Worm (Caenorhabditis elegans) whole organism, L1 larva: ENCODE data around the gene szy-20.

Experiments used
- C04F5.9 ChIP-seq: sonication (generic microtip); optimal IDR thresholded peaks from 2 replicates; lab custom pipeline; 2016; ENCODE audit warnings: missing genetic modification characterization, missing compliant biosample characterization
- C34B4.2 ChIP-seq: sonication (generic microtip); optimal IDR thresholded peaks from 2 replicates; lab custom pipeline; 2017; ENCODE audit warnings: mild to moderate bottlenecking, missing genetic modification characterization, missing compliant biosample characterization
- F16B12.6 ChIP-seq: fragments of 150-350 bp; optimal IDR thresholded peaks from 2 replicates; lab custom pipeline; 2014; ENCODE audit warnings: missing biosample characterization, missing genetic modification characterization
- aha-1 ChIP-seq: fragments of 150-350 bp; optimal IDR thresholded peaks from 2 replicates; lab custom pipeline; 2014; ENCODE audit warnings: missing biosample characterization, missing genetic modification characterization
- ceh-63 ChIP-seq: fragments of 200-800 bp; sonication (Bioruptor generic); optimal IDR thresholded peaks from 2 replicates; lab custom pipeline; 2018; ENCODE audit warnings: mild to moderate bottlenecking, missing genetic modification characterization, missing compliant biosample characterization
- ceh-8 ChIP-seq: fragments of 200-800 bp; sonication (Bioruptor generic); optimal IDR thresholded peaks from 2 replicates; lab custom pipeline; 2018; ENCODE audit warnings: mild to moderate bottlenecking, missing genetic modification characterization, moderate library complexity, missing compliant biosample characterization
- ceh-82 ChIP-seq, 3 experiments: fragments of 150-350 bp in 1 of 3; sonication (generic microtip) in 2 of 3; optimal IDR thresholded peaks; 2 replicates each; lab custom pipeline; 2014 to 2017; ENCODE audit warnings: missing biosample characterization in 3 of 3, missing genetic modification characterization in 3 of 3
- ceh-88 ChIP-seq: fragments of 200-800 bp; sonication (Bioruptor generic); IDR thresholded peaks from 2 replicates; pipeline ENCODE4 v1.3.6; 2022; ENCODE audit warnings: missing genetic modification characterization, missing compliant biosample characterization
- ceh-90 ChIP-seq: sonication (generic microtip); optimal IDR thresholded peaks from 2 replicates; lab custom pipeline; 2016; ENCODE audit warnings: missing genetic modification characterization, missing compliant biosample characterization
- ces-1 ChIP-seq: fragments of 150-350 bp; optimal IDR thresholded peaks from 2 replicates; lab custom pipeline; 2014; ENCODE audit warnings: missing biosample characterization, missing genetic modification reagents, missing genetic modification characterization
- dpl-1 ChIP-seq, 3 experiments: fragments of 150-350 bp in 2 of 3; sonication (generic microtip) in 1 of 3; optimal IDR thresholded peaks; 2 replicates each; lab custom pipeline; 2014 to 2017; ENCODE audit warnings: missing biosample characterization in 3 of 3, missing genetic modification characterization in 3 of 3, missing genetic modification reagents in 3 of 3
- dsc-1 ChIP-seq: sonication (generic microtip); optimal IDR thresholded peaks from 2 replicates; lab custom pipeline; 2016; ENCODE audit warnings: mild to moderate bottlenecking, missing genetic modification characterization, missing compliant biosample characterization
- efl-1 ChIP-seq, 4 experiments: fragments of 150-350 bp; optimal IDR thresholded peaks in 3 of 4; peaks in 1 of 4; 1 replicate in 1 of 4; 2 replicates in 3 of 4; lab custom pipeline; 2014; ENCODE audit warnings: missing biosample characterization in 2 of 4, missing genetic modification characterization in 2 of 4, missing genetic modification reagents in 2 of 4
- efl-3 ChIP-seq: fragments of 200-800 bp; sonication (Bioruptor generic); optimal IDR thresholded peaks from 2 replicates; lab custom pipeline; 2018; ENCODE audit warnings: mild to moderate bottlenecking, missing genetic modification characterization, missing compliant biosample characterization
- elt-3 ChIP-seq, 6 experiments: fragments of 150-350 bp in 1 of 6; sonication (generic microtip); optimal IDR thresholded peaks; 2 replicates each; lab custom pipeline; 2017 to 2018; ENCODE audit warnings: missing biosample characterization in 6 of 6, missing genetic modification characterization in 6 of 6, inconsistent platforms in 1 of 6
- fkh-10 ChIP-seq: sonication (generic microtip); optimal IDR thresholded peaks from 2 replicates; lab custom pipeline; 2017; ENCODE audit warnings: missing biosample characterization, missing genetic modification reagents, missing genetic modification characterization
- fkh-8 ChIP-seq: sonication (generic microtip); optimal IDR thresholded peaks from 2 replicates; lab custom pipeline; 2016; ENCODE audit warnings: mild to moderate bottlenecking, missing genetic modification characterization, missing compliant biosample characterization
- fos-1 ChIP-seq: fragments of 150-350 bp; optimal IDR thresholded peaks from 2 replicates; lab custom pipeline; 2014; ENCODE audit warnings: missing biosample characterization, missing genetic modification characterization
- grh-1 ChIP-seq: fragments of 200-800 bp; sonication (Bioruptor generic); IDR thresholded peaks from 2 replicates; pipeline ENCODE4 v1.3.6; 2022; ENCODE audit warnings: missing genetic modification reagents, missing genetic modification characterization, missing compliant biosample characterization
- hlh-4 ChIP-seq: sonication (generic microtip); optimal IDR thresholded peaks from 2 replicates; lab custom pipeline; 2016; ENCODE audit warnings: mild to moderate bottlenecking, missing genetic modification characterization, missing compliant biosample characterization
- isw-1 ChIP-seq: fragments of 200-800 bp; sonication (Bioruptor generic); IDR thresholded peaks from 2 replicates; pipeline ENCODE4 v1.3.6; 2022; ENCODE audit warnings: missing genetic modification characterization, missing compliant biosample characterization
- jun-1 ChIP-seq: fragments of 150-350 bp; optimal IDR thresholded peaks from 2 replicates; lab custom pipeline; 2014; ENCODE audit warnings: missing biosample characterization, missing genetic modification reagents, missing genetic modification characterization
- lin-14 ChIP-seq: fragments of 200-800 bp; sonication (Bioruptor generic); optimal IDR thresholded peaks from 2 replicates; lab custom pipeline; 2018; ENCODE audit warnings: mild to moderate bottlenecking, missing genetic modification characterization, moderate library complexity, missing compliant biosample characterization
- lin-35 ChIP-seq, 2 experiments: fragments of 150-350 bp; optimal IDR thresholded peaks; 2 replicates each; lab custom pipeline; 2014; ENCODE audit warnings: missing biosample characterization in 2 of 2, missing genetic modification characterization in 2 of 2, missing genetic modification reagents in 2 of 2
- lin-39 ChIP-seq: fragments of 150-350 bp; optimal IDR thresholded peaks from 2 replicates; lab custom pipeline; 2014; ENCODE audit warnings: missing biosample characterization, missing genetic modification reagents, missing genetic modification characterization
- mep-1 ChIP-seq: fragments of 150-350 bp; optimal IDR thresholded peaks from 2 replicates; lab custom pipeline; 2014; ENCODE audit warnings: missing biosample characterization, missing genetic modification characterization
- nhr-19 ChIP-seq: fragments of 200-800 bp; sonication (Bioruptor generic); conservative IDR thresholded peaks from 2 replicates; pipeline ENCODE4 v1.3.6; 2022; ENCODE audit warnings: missing genetic modification characterization, missing compliant biosample characterization
- nhr-20 ChIP-seq: sonication (generic microtip); optimal IDR thresholded peaks from 2 replicates; lab custom pipeline; 2016; ENCODE audit warnings: mild to moderate bottlenecking, missing genetic modification characterization, missing compliant biosample characterization
- nhr-237 ChIP-seq: fragments of 150-350 bp; optimal IDR thresholded peaks from 2 replicates; lab custom pipeline; 2014; ENCODE audit warnings: missing biosample characterization, missing genetic modification characterization
- nhr-28 ChIP-seq: fragments of 150-350 bp; optimal IDR thresholded peaks from 2 replicates; lab custom pipeline; 2014; ENCODE audit warnings: missing biosample characterization, missing genetic modification characterization
- nhr-76 ChIP-seq: sonication (generic microtip); optimal IDR thresholded peaks from 2 replicates; lab custom pipeline; 2017; ENCODE audit warnings: missing biosample characterization, missing genetic modification characterization
- nhr-77 ChIP-seq: fragments of 150-350 bp; optimal IDR thresholded peaks from 2 replicates; lab custom pipeline; 2014; ENCODE audit warnings: missing biosample characterization, missing genetic modification characterization
- nhr-85 ChIP-seq: sonication (generic microtip); peaks from one replicate; lab custom pipeline; 2016; ENCODE audit warnings: missing genetic modification characterization, inconsistent platforms, missing compliant biosample characterization
- nhr-90 ChIP-seq: sonication (generic microtip); optimal IDR thresholded peaks from 2 replicates; lab custom pipeline; 2016; ENCODE audit warnings: mild to moderate bottlenecking, missing genetic modification characterization, missing compliant biosample characterization; ENCODE audit not compliant: poor library complexity
- pag-3 ChIP-seq: sonication (generic microtip); optimal IDR thresholded peaks from 2 replicates; lab custom pipeline; 2017; ENCODE audit warnings: missing genetic modification characterization, mild to moderate bottlenecking, missing compliant biosample characterization, antibody characterized with exemption, borderline replicate concordance; ENCODE audit not compliant: insufficient read depth
- pax-3 ChIP-seq: fragments of 200-800 bp; sonication (Bioruptor generic); optimal IDR thresholded peaks from 2 replicates; lab custom pipeline; 2018; ENCODE audit warnings: mild to moderate bottlenecking, missing genetic modification characterization, moderate library complexity, missing compliant biosample characterization
- rnt-1 ChIP-seq: sonication (generic microtip); optimal IDR thresholded peaks from 2 replicates; lab custom pipeline; 2016; ENCODE audit warnings: mild to moderate bottlenecking, missing genetic modification characterization, moderate library complexity, missing compliant biosample characterization
- skn-1 ChIP-seq: fragments of 150-350 bp; optimal IDR thresholded peaks from 2 replicates; lab custom pipeline; 2014; ENCODE audit warnings: missing biosample characterization, missing genetic modification characterization
- snpc-4 ChIP-seq: fragments of 150-350 bp; optimal IDR thresholded peaks from 2 replicates; lab custom pipeline; 2014; ENCODE audit warnings: missing biosample characterization, missing genetic modification characterization
- sox-4 ChIP-seq: sonication (generic microtip); optimal IDR thresholded peaks from 2 replicates; lab custom pipeline; 2016; ENCODE audit warnings: missing genetic modification characterization, missing compliant biosample characterization
- sptf-1 ChIP-seq: fragments of 150-350 bp; optimal IDR thresholded peaks from 2 replicates; lab custom pipeline; 2014; ENCODE audit warnings: missing biosample characterization, missing genetic modification characterization
- swsn-7 ChIP-seq: sonication (generic microtip); optimal IDR thresholded peaks from 2 replicates; lab custom pipeline; 2016; ENCODE audit warnings: missing genetic modification characterization, missing compliant biosample characterization
- tbx-2 ChIP-seq: sonication (generic microtip); optimal IDR thresholded peaks from 2 replicates; lab custom pipeline; 2016; ENCODE audit warnings: missing genetic modification characterization, missing compliant biosample characterization
- tlp-1 ChIP-seq: fragments of 150-350 bp; optimal IDR thresholded peaks from 2 replicates; lab custom pipeline; 2014; ENCODE audit warnings: missing biosample characterization, missing genetic modification characterization
- unc-130 ChIP-seq: fragments of 150-350 bp; optimal IDR thresholded peaks from 2 replicates; lab custom pipeline; 2017; ENCODE audit warnings: missing biosample characterization, missing genetic modification characterization, inconsistent platforms
- unc-62 ChIP-seq: fragments of 150-350 bp; optimal IDR thresholded peaks from 2 replicates; lab custom pipeline; 2014; ENCODE audit warnings: missing biosample characterization, missing genetic modification reagents, missing genetic modification characterization
- unc-98 ChIP-seq: fragments of 200-800 bp; sonication (Bioruptor generic); IDR thresholded peaks from 2 replicates; pipeline ENCODE4 v1.3.6; 2022; ENCODE audit warnings: missing genetic modification characterization, missing compliant biosample characterization
- vab-15 ChIP-seq: sonication (generic microtip); optimal IDR thresholded peaks from 2 replicates; lab custom pipeline; 2017; ENCODE audit warnings: missing genotype, mild to moderate bottlenecking, missing genetic modification characterization, missing compliant biosample characterization
- xbp-1 ChIP-seq: sonication (generic microtip); optimal IDR thresholded peaks from 2 replicates; lab custom pipeline; 2016; ENCODE audit warnings: missing genetic modification characterization, missing compliant biosample characterization
- ztf-4 ChIP-seq: fragments of 150-350 bp; optimal IDR thresholded peaks from 2 replicates; lab custom pipeline; 2014; ENCODE audit warnings: missing biosample characterization, missing genetic modification characterization

The szy-20 gene

DNA sequence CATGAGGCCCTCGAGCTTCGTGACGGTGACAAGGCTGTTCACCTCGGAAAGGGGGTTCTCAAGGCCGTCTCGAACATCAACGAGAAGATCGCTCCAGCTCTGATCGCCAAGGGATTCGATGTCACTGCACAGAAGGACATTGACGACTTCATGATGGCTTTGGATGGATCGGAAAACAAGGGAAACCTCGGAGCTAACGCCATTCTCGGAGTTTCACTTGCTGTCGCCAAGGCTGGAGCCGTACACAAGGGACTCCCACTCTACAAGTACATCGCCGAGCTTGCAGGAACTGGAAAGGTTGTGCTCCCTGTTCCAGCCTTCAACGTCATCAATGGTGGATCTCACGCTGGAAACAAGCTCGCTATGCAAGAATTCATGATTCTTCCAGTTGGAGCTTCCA is 36.7 kb downstream of the szy-20 start:
- TF ChIP-seq ceh-90 (tag; lab: Kevin White, UChicago) (no peak), dpl-1 (GFP tag; optimal IDR thresholded peaks at IDR 0.05; lab: Kevin White, UChicago) (no peak), C34B4.2 (no peak), rnt-1 (tag; lab: Kevin White, UChicago) (no peak), ceh-88 (GFP tag; lab: Robert Waterston, UW) (no peak), C04F5.9 (tag; lab: Kevin White, UChicago) (no peak), fkh-10 (no peak), nhr-237 (no peak), ztf-4 (tag; lab: Kevin White, UChicago) (no peak), ces-1 (GFP tag; lab: Kevin White, UChicago) (no peak), nhr-77 (tag; lab: Kevin White, UChicago) (no peak), lin-39 (tag; lab: Kevin White, UChicago) (no peak), unc-62 (GFP tag; lab: Kevin White, UChicago) (no peak), elt-3 (tag; optimal IDR thresholded peaks at IDR 0.05; lab: Kevin White, UChicago) (no peak), tlp-1 (tag; lab: Kevin White, UChicago) (no peak), F16B12.6 (tag; lab: Kevin White, UChicago) (no peak), unc-130 (tag; lab: Kevin White, UChicago) (no peak)

- no peak for TF ChIP-seq grh-1 (GFP tag; lab: Robert Waterston, UW)
- no peak for TF ChIP-seq ceh-8 (GFP tag; lab: Kevin White, UChicago)
- TF ChIP-seq nhr-76: no peak
- TF ChIP-seq dsc-1 (tag; lab: Kevin White, UChicago): peak; percentile 4
- TF ChIP-seq lin-35 (GFP tag; optimal IDR thresholded peaks at IDR 0.05; lab: Kevin White, UChicago): peak; percentile 29 to 31
- TF ChIP-seq ceh-63 (GFP tag; lab: Kevin White, UChicago): no peak
- peak; percentile 21 for TF ChIP-seq swsn-7
- no peak for TF ChIP-seq fkh-8 (tag; lab: Kevin White, UChicago)
- no peak for TF ChIP-seq fos-1
- TF ChIP-seq pax-3 (tag; lab: Kevin White, UChicago): no peak
- peak; percentile 76 for TF ChIP-seq lin-14 (GFP tag; lab: Kevin White, UChicago)
- no peak for TF ChIP-seq nhr-237
- no peak for TF ChIP-seq hlh-4 (tag; lab: Kevin White, UChicago)
- no peak for TF ChIP-seq sox-4 (tag; lab: Kevin White, UChicago)
- TF ChIP-seq efl-1 (optimal IDR thresholded peaks at IDR 0.05; lab: Kevin White, UChicago): no peak
- peak; percentile 3 to 6 for TF ChIP-seq efl-1 (GFP tag; optimal IDR thresholded peaks at IDR 0.05 in 1 of 2; lab: Kevin White, UChicago)
- no peak for TF ChIP-seq efl-3 (GFP tag; lab: Kevin White, UChicago)
- TF ChIP-seq nhr-20 (tag; lab: Kevin White, UChicago): peak; percentile 25
- TF ChIP-seq nhr-85 (tag; lab: Kevin White, UChicago): no peak
- TF ChIP-seq C34B4.2: no peak
- TF ChIP-seq F16B12.6 (tag; lab: Kevin White, UChicago): no peak
- TF ChIP-seq snpc-4 (tag; lab: Kevin White, UChicago): no peak
- no peak for TF ChIP-seq skn-1 (tag; lab: Kevin White, UChicago)
- peak; percentile 25 for TF ChIP-seq xbp-1 (tag; lab: Kevin White, UChicago)
- TF ChIP-seq ceh-82 (tag; optimal IDR thresholded peaks at IDR 0.05; lab: Kevin White, UChicago): peak in 1 of 3 experiments; percentile 19
- no peak for TF ChIP-seq jun-1 (tag; lab: Kevin White, UChicago)
- TF ChIP-seq C04F5.9 (tag; lab: Kevin White, UChicago): no peak
- TF ChIP-seq mep-1: no peak
- no peak for TF ChIP-seq sptf-1 (tag; lab: Kevin White, UChicago)
- no peak for TF ChIP-seq lin-39 (tag; lab: Kevin White, UChicago)
- TF ChIP-seq isw-1 (GFP tag; lab: Robert Waterston, UW): no peak
- TF ChIP-seq nhr-28: no peak
- no peak for TF ChIP-seq unc-98
- TF ChIP-seq nhr-90 (tag; lab: Kevin White, UChicago): no peak
- TF ChIP-seq nhr-19 (GFP tag; lab: Robert Waterston, UW): no peak
- no peak for TF ChIP-seq vab-15
- no peak for TF ChIP-seq aha-1
- TF ChIP-seq pag-3 (tag; lab: Kevin White, UChicago): no peak
- TF ChIP-seq unc-130 (tag; lab: Kevin White, UChicago): peak; percentile 15
- TF ChIP-seq tbx-2: no peak
Measured at ce11 chrII:8931405-8932149, 37.6 kb downstream of the szy-20 start.
